Fruit fly (Drosophila melanogaster): ENCODE data around the gene Polr3F.

DNA sequence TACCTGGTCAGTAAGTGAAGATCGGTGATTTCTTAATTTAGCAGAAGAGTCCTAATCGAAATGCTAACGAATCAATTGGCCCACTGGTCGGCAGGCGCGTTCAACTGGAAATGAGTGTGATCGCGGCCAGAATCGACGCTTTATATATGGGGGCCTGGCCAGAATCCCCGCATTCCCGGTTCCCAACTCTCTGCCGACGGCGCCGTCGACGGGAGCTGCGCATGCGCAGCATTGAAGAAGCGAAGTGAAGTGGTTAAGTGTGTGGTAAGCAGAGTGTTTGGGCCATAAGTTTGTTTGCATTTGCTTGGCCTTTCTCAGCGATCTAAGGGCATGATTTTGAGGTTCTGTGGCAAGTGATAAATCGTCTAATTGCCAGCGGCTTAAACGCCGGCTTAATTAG, 26.8 kb upstream of the Polr3F start, which contains the start of gene CG13857:
- no peak for TF ChIP-seq psq (GFP tag; optimal IDR thresholded peaks at IDR 0.05)
- TF ChIP-seq Dfd (GFP tag; optimal IDR thresholded peaks at IDR 0.05), result no peak

Data from whole organism, wandering third instar larva.